Fruit fly (Drosophila melanogaster) whole organism, embryonic: Measurements from ENCODE around the gene Est-6.

Experiments used
- Atf6 ChIP-seq: fragments of 200-800 bp; sonication (Bioruptor generic); IDR thresholded peaks from 2 replicates; pipeline ENCODE4 v1.3.6; 2022; ENCODE audit warnings: missing biosample characterization, missing genetic modification characterization
- B-H1 ChIP-seq: fragments of 200-800 bp; sonication (Bioruptor generic); IDR thresholded peaks from 3 replicates; pipeline ENCODE4 v1.3.6; 2022; ENCODE audit warnings: missing biosample characterization, missing genetic modification characterization
- CG11723 ChIP-seq: fragments of 200-800 bp; sonication (Bioruptor generic); optimal IDR thresholded peaks from 2 replicates; lab custom pipeline; 2017; ENCODE audit warnings: missing biosample characterization, mild to moderate bottlenecking, missing genetic modification characterization
- CG12236 ChIP-seq: fragments of 200-800 bp; sonication (Bioruptor generic); optimal IDR thresholded peaks from 2 replicates; lab custom pipeline; 2016; ENCODE audit warnings: missing biosample characterization, missing genetic modification characterization
- CG14965 ChIP-seq: fragments of 200-800 bp; sonication (Bioruptor generic); optimal IDR thresholded peaks from 2 replicates; lab custom pipeline; 2016; ENCODE audit warnings: missing biosample characterization, missing genetic modification characterization, borderline replicate concordance
- CG1603 ChIP-seq: fragments of 200-800 bp; sonication (Bioruptor generic); optimal IDR thresholded peaks from 2 replicates; lab custom pipeline; 2019; ENCODE audit warnings: missing biosample characterization, mild to moderate bottlenecking, missing genetic modification characterization, moderate library complexity
- CG17328 ChIP-seq: fragments of 200-800 bp; sonication (Bioruptor generic); IDR thresholded peaks from 2 replicates; pipeline ENCODE4 v1.3.6; 2022; ENCODE audit warnings: missing biosample characterization, missing genetic modification characterization
- CG18599 ChIP-seq: fragments of 200-800 bp; sonication (Bioruptor generic); optimal IDR thresholded peaks from 3 replicates; lab custom pipeline; 2017; ENCODE audit warnings: missing biosample characterization, missing genetic modification characterization, mild to moderate bottlenecking, moderate library complexity, missing genetic modification reagents
- CG2199 ChIP-seq: fragments of 200-800 bp; sonication (Bioruptor generic); IDR thresholded peaks from 3 replicates; pipeline ENCODE4 v1.3.6; 2022; ENCODE audit warnings: missing biosample characterization, missing genetic modification characterization
- CG33213 ChIP-seq: fragments of 200-800 bp; sonication (Bioruptor generic); optimal IDR thresholded peaks from 3 replicates; lab custom pipeline; 2016; ENCODE audit warnings: missing biosample characterization, missing genetic modification characterization
- CG4404 ChIP-seq: fragments of 200-800 bp; sonication (Bioruptor generic); IDR thresholded peaks from 2 replicates; pipeline ENCODE4 v1.3.6; 2022; ENCODE audit warnings: missing biosample characterization, missing genetic modification characterization
- CG4854 ChIP-seq: fragments of 200-800 bp; sonication (Bioruptor generic); optimal IDR thresholded peaks from 2 replicates; lab custom pipeline; 2016; ENCODE audit warnings: missing biosample characterization, missing genetic modification characterization, inconsistent platforms
- CoRest ChIP-seq: fragments of 200-800 bp; sonication (Bioruptor generic); optimal IDR thresholded peaks from 3 replicates; lab custom pipeline; 2018; ENCODE audit warnings: missing biosample characterization, mild to moderate bottlenecking, missing genetic modification characterization, moderate library complexity
- Deaf1 ChIP-seq: fragments of 200-800 bp; optimal IDR thresholded peaks from 3 replicates; lab custom pipeline; 2019; ENCODE audit warnings: missing biosample characterization, mild to moderate bottlenecking, missing genetic modification characterization, moderate library complexity
- E2f1 ChIP-seq: fragments of 200-800 bp; sonication (Bioruptor generic); IDR thresholded peaks from 2 replicates; pipeline ENCODE4 v1.3.6; 2022; ENCODE audit warnings: missing biosample characterization, missing genetic modification characterization
- Ets65A ChIP-seq: fragments of 200-800 bp; sonication (Bioruptor generic); peaks from one replicate; lab custom pipeline; 2016; ENCODE audit warnings: missing biosample characterization, missing genetic modification characterization
- Fer1 ChIP-seq: fragments of 200-800 bp; sonication (Bioruptor generic); optimal IDR thresholded peaks from 2 replicates; lab custom pipeline; 2017; ENCODE audit warnings: missing biosample characterization, mild to moderate bottlenecking, missing genetic modification characterization
- GATAe ChIP-seq: fragments of 200-800 bp; sonication (Bioruptor generic); conservative IDR thresholded peaks from 2 replicates; pipeline ENCODE4 v1.3.6; 2022; ENCODE audit warnings: missing biosample characterization, missing genetic modification characterization
- HLH3B ChIP-seq: fragments of 200-800 bp; sonication (Bioruptor generic); IDR thresholded peaks from 2 replicates; pipeline ENCODE4 v1.3.6; 2022; ENCODE audit warnings: missing biosample characterization, missing genetic modification characterization
- Hand ChIP-seq: fragments of 200-800 bp; sonication (Bioruptor generic); optimal IDR thresholded peaks from 2 replicates; lab custom pipeline; 2017; ENCODE audit warnings: mild to moderate bottlenecking, missing biosample characterization, missing genetic modification reagents, missing genetic modification characterization
- Hmx ChIP-seq: fragments of 200-800 bp; sonication (Bioruptor generic); optimal IDR thresholded peaks from 2 replicates; lab custom pipeline; 2016; ENCODE audit warnings: missing biosample characterization, missing genetic modification characterization
- Jarid2 ChIP-seq: fragments of 200-800 bp; sonication (Bioruptor generic); optimal IDR thresholded peaks from 3 replicates; lab custom pipeline; 2017; ENCODE audit warnings: mild to moderate bottlenecking, missing biosample characterization, missing genetic modification reagents, missing genetic modification characterization
- Med ChIP-seq: fragments of 200-800 bp; sonication (Bioruptor generic); peaks from one replicate; lab custom pipeline; 2016; ENCODE audit warnings: missing biosample characterization, missing genetic modification characterization, mild to moderate bottlenecking, inconsistent platforms, moderate library complexity
- Trl ChIP-seq, 3 experiments: fragments of >200 bp in 2 of 3; fragments of 200-800 bp in 1 of 3; sonication (Bioruptor generic) in 1 of 3; optimal IDR thresholded peaks; 2 replicates in 1 of 3; 3 replicates in 2 of 3; lab custom pipeline; 2016 to 2017; ENCODE audit warnings: missing biosample characterization in 1 of 3, missing genetic modification characterization in 1 of 3
- amos ChIP-seq: fragments of 200-800 bp; sonication (Bioruptor generic); IDR thresholded peaks from 2 replicates; pipeline ENCODE4 v1.3.6; 2022; ENCODE audit warnings: missing biosample characterization, missing genetic modification characterization; ENCODE audit not compliant: partially characterized antibody
- ato ChIP-seq: fragments of 200-800 bp; sonication (Bioruptor generic); IDR thresholded peaks from 2 replicates; pipeline ENCODE4 v1.3.6; 2022; ENCODE audit warnings: missing biosample characterization, missing genetic modification characterization; ENCODE audit not compliant: partially characterized antibody
- ci ChIP-seq: fragments of 200-800 bp; sonication (Bioruptor generic); IDR thresholded peaks from 3 replicates; pipeline ENCODE4 v1.3.6; 2022; ENCODE audit warnings: missing biosample characterization, missing genetic modification characterization
- cwo ChIP-seq: fragments of 200-800 bp; sonication (Bioruptor generic); optimal IDR thresholded peaks from 3 replicates; lab custom pipeline; 2017; ENCODE audit warnings: missing biosample characterization, missing genetic modification characterization, mild to moderate bottlenecking, moderate library complexity, missing genetic modification reagents
- dpn ChIP-seq, 2 experiments: fragments of 200-800 bp; sonication (Bioruptor generic); optimal IDR thresholded peaks; 3 replicates each; lab custom pipeline; 2016; ENCODE audit warnings: missing biosample characterization in 2 of 2, missing genetic modification characterization in 2 of 2
- dysf ChIP-seq: fragments of 200-800 bp; sonication (Bioruptor generic); IDR thresholded peaks from 3 replicates; pipeline ENCODE4 v1.3.6; 2022; ENCODE audit warnings: missing biosample characterization, missing genetic modification characterization
- ewg ChIP-seq: fragments of 200-800 bp; sonication (Bioruptor generic); optimal IDR thresholded peaks from 3 replicates; lab custom pipeline; 2017; ENCODE audit warnings: mild to moderate bottlenecking, missing biosample characterization, missing genetic modification reagents, missing genetic modification characterization
- exex ChIP-seq: fragments of 200-800 bp; sonication (Bioruptor generic); optimal IDR thresholded peaks from 4 replicates; lab custom pipeline; 2018; ENCODE audit warnings: missing biosample characterization, mild to moderate bottlenecking, missing genetic modification characterization, moderate library complexity
- fd96Cb ChIP-seq: fragments of 200-800 bp; sonication (Bioruptor generic); optimal IDR thresholded peaks from 2 replicates; lab custom pipeline; 2018; ENCODE audit warnings: missing biosample characterization, mild to moderate bottlenecking, missing genetic modification characterization, moderate library complexity
- gem ChIP-seq: fragments of 200-800 bp; sonication (Bioruptor generic); optimal IDR thresholded peaks from 2 replicates; lab custom pipeline; 2019; ENCODE audit warnings: missing biosample characterization, mild to moderate bottlenecking, missing genetic modification characterization, moderate library complexity
- gt ChIP-seq: fragments of 200-800 bp; sonication (Bioruptor generic); IDR thresholded peaks from 2 replicates; pipeline ENCODE4 v1.3.6; 2022; ENCODE audit warnings: missing biosample characterization, missing genetic modification characterization
- jumu ChIP-seq: fragments of 200-800 bp; sonication (Bioruptor generic); optimal IDR thresholded peaks from 3 replicates; lab custom pipeline; 2016; ENCODE audit warnings: missing biosample characterization, missing genetic modification characterization
- lmd ChIP-seq: fragments of 200-800 bp; sonication (Bioruptor generic); IDR thresholded peaks from 2 replicates; pipeline ENCODE4 v1.3.6; 2022; ENCODE audit warnings: missing biosample characterization, missing genetic modification characterization
- nmo ChIP-seq: fragments of 200-800 bp; sonication (Bioruptor generic); optimal IDR thresholded peaks from 2 replicates; lab custom pipeline; 2018; ENCODE audit warnings: missing biosample characterization, mild to moderate bottlenecking, missing genetic modification characterization, moderate library complexity
- pan ChIP-seq, 4 experiments: fragments of >200 bp in 3 of 4; fragments of 200-800 bp in 1 of 4; sonication (Bioruptor generic) in 1 of 4; optimal IDR thresholded peaks in 3 of 4; IDR thresholded peaks in 1 of 4; 2 replicates each; pipeline versions ENCODE4 v1.3.6 to Lab custom; 2017 to 2022; ENCODE audit warnings: missing biosample characterization in 2 of 4, missing genetic modification characterization in 2 of 4, mixed read lengths in 1 of 4
- peb ChIP-seq: fragments of 200-800 bp; sonication (Bioruptor generic); IDR thresholded peaks from 2 replicates; pipeline ENCODE4 v1.3.6; 2022; ENCODE audit warnings: missing biosample characterization, missing genetic modification characterization
- ranshi ChIP-seq: fragments of 200-800 bp; sonication (Bioruptor generic); IDR thresholded peaks from 2 replicates; pipeline ENCODE4 v1.3.6; 2022; ENCODE audit warnings: missing biosample characterization, missing genetic modification characterization
- row ChIP-seq: fragments of 200-800 bp; sonication (Bioruptor generic); IDR thresholded peaks from 3 replicates; pipeline ENCODE4 v1.3.6; 2022; ENCODE audit warnings: missing biosample characterization, missing genetic modification characterization
- scrt ChIP-seq: fragments of 200-800 bp; sonication (Bioruptor generic); optimal IDR thresholded peaks from 2 replicates; lab custom pipeline; 2018; ENCODE audit warnings: missing biosample characterization, mild to moderate bottlenecking, missing genetic modification characterization, moderate library complexity
- sisA ChIP-seq: fragments of 200-800 bp; sonication (Bioruptor generic); IDR thresholded peaks from 2 replicates; pipeline ENCODE4 v1.3.6; 2022; ENCODE audit warnings: missing biosample characterization, missing genetic modification characterization
- slp2 ChIP-seq: fragments of 200-800 bp; sonication (Bioruptor generic); optimal IDR thresholded peaks from 2 replicates; lab custom pipeline; 2016; ENCODE audit warnings: missing biosample characterization, missing genetic modification characterization
- ttk ChIP-seq: fragments of 200-800 bp; sonication (Bioruptor generic); IDR thresholded peaks from 2 replicates; pipeline ENCODE4 v2.1.2; 2022; ENCODE audit warnings: missing biosample characterization, missing genetic modification characterization
- vvl ChIP-seq: fragments of 200-800 bp; sonication (Bioruptor generic); IDR thresholded peaks from 2 replicates; pipeline ENCODE4 v1.3.6; 2022; ENCODE audit warnings: missing biosample characterization, missing genetic modification characterization
- z ChIP-seq: fragments of 200-800 bp; sonication (Bioruptor generic); IDR thresholded peaks from 3 replicates; pipeline ENCODE4 v1.3.6; 2022; ENCODE audit warnings: missing biosample characterization, missing genetic modification characterization
- zfh1 ChIP-seq: fragments of 200-800 bp; sonication (Bioruptor generic); IDR thresholded peaks from 3 replicates; pipeline ENCODE4 v1.3.6; 2022; ENCODE audit warnings: missing biosample characterization, missing genetic modification characterization

The Est-6 gene

DNA sequence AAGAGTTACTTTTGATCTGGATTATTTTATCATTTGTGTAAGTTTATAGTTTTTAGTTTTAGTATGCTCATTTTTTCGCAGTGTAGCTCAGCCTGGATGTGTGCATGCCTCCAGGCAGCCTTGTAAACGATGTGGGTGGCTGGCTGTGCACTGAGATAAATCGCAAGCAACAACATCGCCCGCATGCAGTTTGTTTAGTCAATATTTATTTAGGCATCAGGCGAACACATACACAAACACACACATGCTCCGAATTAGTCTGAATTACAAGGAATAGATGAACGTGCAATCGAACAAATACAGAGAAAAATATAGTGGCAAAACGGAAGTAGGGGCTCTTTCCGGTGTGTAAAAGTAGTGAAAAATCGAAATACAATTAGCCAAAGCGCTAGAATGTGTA is 25.5 kb upstream of the Est-6 start (continued):
- TF ChIP-seq exex (tag; lab: Kevin White, UChicago) (no peak), HLH3B (GFP tag; lab: Robert Waterston, UW) (0 out of 2 replicates have a peak, but pooled peaks have one; percentile 44), row (GFP tag; lab: Robert Waterston, UW) (peak; percentile 13; the same call in 1 of the 3 replicates), fd96Cb (tag; lab: Kevin White, UChicago) (no peak), jumu (no peak), E2f1 (0 out of 2 replicates have a peak, but pooled peaks have one; percentile 6), CG14965 (GFP tag; lab: Kevin White, UChicago) (no peak), z (0 out of 3 replicates have a peak, but pooled peaks have one; percentile 33), cwo (GFP tag; lab: Kevin White, UChicago) (no peak), scrt (GFP tag; lab: Kevin White, UChicago) (no peak), CoRest (no peak), dysf (GFP tag; lab: Robert Waterston, UW) (0 out of 3 replicates have a peak, but pooled peaks have one; percentile 20), amos (GFP tag; lab: Robert Waterston, UW) (no peak), nmo (GFP tag; lab: Kevin White, UChicago) (peak; percentile 41), dpn (GFP tag; optimal IDR thresholded peaks at IDR 0.05; lab: Kevin White, UChicago) (no peak), gt (GFP tag; lab: Robert Waterston, UW) (no peak), CG4404 (GFP tag; lab: Robert Waterston, UW) (no peak), Ets65A (no peak)

dm6 chr3L:12163693-12164092 is 24.9 kb upstream of the Est-6 start, which contains the start of gene CG9760:
CG9760 (minus strand) TSS chr3L:12163735.
- TF ChIP-seq sisA (peak; percentile 5; the same call in 1 of the 2 replicates), Hand (no peak), nmo (GFP tag; lab: Kevin White, UChicago) (no peak), ranshi (GFP tag; lab: Robert Waterston, UW) (0 out of 2 replicates have a peak, but pooled peaks have one; percentile 7), ato (GFP tag; lab: Robert Waterston, UW) (no peak), CG4854 (GFP tag; lab: Kevin White, UChicago) (no peak), ttk (GFP tag; lab: Robert Waterston, UW) (0 out of 2 replicates have a peak, but pooled peaks have one; percentile 34), gem (tag; lab: Kevin White, UChicago) (peak; percentile 21), Med (GFP tag; lab: Kevin White, UChicago) (peak; percentile 82), Ets65A (peak; percentile 56), Hmx (GFP tag; lab: Kevin White, UChicago) (no peak), zfh1 (GFP tag; lab: Robert Waterston, UW) (0 out of 3 replicates have a peak, but pooled peaks have one; percentile 37), vvl (GFP tag; lab: Robert Waterston, UW) (peak; percentile 31; the same call in 1 of the 2 replicates), CG11723 (GFP tag; lab: Kevin White, UChicago) (no peak), Atf6 (GFP tag; lab: Robert Waterston, UW) (peak; percentile 7; the same call in 1 of the 2 replicates), CG17328 (GFP tag; lab: Robert Waterston, UW) (peak; percentile 55), CG33213 (GFP tag; lab: Kevin White, UChicago) (no peak), peb (GFP tag; lab: Robert Waterston, UW) (peak; percentile 6; the same call in 1 of the 2 replicates), lmd (peak; percentile 39), ewg (peak; percentile 56), ci (peak; percentile 67), CG1603 (tag; lab: Kevin White, UChicago) (peak; percentile 46), GATAe (GFP tag; lab: Robert Waterston, UW) (no peak), Fer1 (GFP tag; lab: Kevin White, UChicago) (no peak), slp2 (no peak), CG18599 (GFP tag; lab: Kevin White, UChicago) (no peak), Jarid2 (GFP tag; lab: Kevin White, UChicago) (no peak), CG2199 (GFP tag; lab: Robert Waterston, UW) (no peak), CG12236 (GFP tag; lab: Kevin White, UChicago) (no peak), Deaf1 (peak; percentile 49), Trl (optimal IDR thresholded peaks at IDR 0.05; lab: Kevin White, UChicago) (peak; percentile 56 to 58), Trl (GFP tag; optimal IDR thresholded peaks at IDR 0.05; lab: Kevin White, UChicago) (no peak), B-H1 (no peak), pan (optimal IDR thresholded peaks at IDR 0.05; lab: Kevin White, UChicago) (no peak), pan (GFP tag; optimal IDR thresholded peaks at IDR 0.05 in 1 of 2, IDR thresholded peaks at IDR 0.05 in 1 of 2) (peak in 1 of 2 experiments; percentile 52)
